Fruit fly (Drosophila melanogaster): ENCODE results near the gene Sfp36F.

The Sfp36F gene

dm6 chr2L:18285620-18286019, 6.7 kb upstream of the Sfp36F start, which contains the start of gene CG31787:
CG31787 (minus strand) TSS chr2L:18285720.
- TF ChIP-seq Mio (GFP tag; optimal IDR thresholded peaks at IDR 0.05) = no peak
- no peak for TF ChIP-seq OdsH (GFP tag; optimal IDR thresholded peaks at IDR 0.05)
- no peak for TF ChIP-seq Rel (GFP tag; optimal IDR thresholded peaks at IDR 0.05)
- TF ChIP-seq Rel (tag; optimal IDR thresholded peaks at IDR 0.05) = no peak
- no peak for TF ChIP-seq woc (GFP tag; optimal IDR thresholded peaks at IDR 0.05)
- TF ChIP-seq sage (GFP tag; optimal IDR thresholded peaks at IDR 0.05) = no peak
- no peak for TF ChIP-seq Vsx2 (GFP tag; optimal IDR thresholded peaks at IDR 0.05; ENCODE audit: partially characterized antibody)
- TF ChIP-seq N (GFP tag; optimal IDR thresholded peaks at IDR 0.05) = no peak
- no peak for TF ChIP-seq fru (GFP tag; optimal IDR thresholded peaks at IDR 0.05)
- TF ChIP-seq usp (GFP tag; optimal IDR thresholded peaks at IDR 0.05) = no peak
- no peak for TF ChIP-seq br (GFP tag; optimal IDR thresholded peaks at IDR 0.05)
- TF ChIP-seq Hr83 (GFP tag; optimal IDR thresholded peaks at IDR 0.05; ENCODE audit: poor library complexity, severe bottlenecking) = no peak
- TF ChIP-seq lola (GFP tag; optimal IDR thresholded peaks at IDR 0.05) = no peak
- no peak for TF ChIP-seq Abd-B (GFP tag; optimal IDR thresholded peaks at IDR 0.05)
- TF ChIP-seq CG32264 (GFP tag; optimal IDR thresholded peaks at IDR 0.05) = no peak
- no peak for TF ChIP-seq Dfd (GFP tag; optimal IDR thresholded peaks at IDR 0.05)
- no peak for TF ChIP-seq psq (GFP tag; optimal IDR thresholded peaks at IDR 0.05)
- no peak for TF ChIP-seq tai (GFP tag; optimal IDR thresholded peaks at IDR 0.05)
- TF ChIP-seq rgr (GFP tag; optimal IDR thresholded peaks at IDR 0.05) = no peak
- no peak for TF ChIP-seq dsf (GFP tag; optimal IDR thresholded peaks at IDR 0.05; ENCODE audit: borderline replicate concordance)

- TF ChIP-seq OdsH (GFP tag; optimal IDR thresholded peaks at IDR 0.05) (no peak), brk (GFP tag; optimal IDR thresholded peaks at IDR 0.05) (no peak), psq (GFP tag; optimal IDR thresholded peaks at IDR 0.05) (no peak), lola (GFP tag; optimal IDR thresholded peaks at IDR 0.05) (no peak), rgr (GFP tag; optimal IDR thresholded peaks at IDR 0.05) (no peak), fru (GFP tag; optimal IDR thresholded peaks at IDR 0.05) (no peak), usp (GFP tag; optimal IDR thresholded peaks at IDR 0.05) (no peak), CG32264 (GFP tag; optimal IDR thresholded peaks at IDR 0.05) (no peak), Hr78 (GFP tag; optimal IDR thresholded peaks at IDR 0.05) (no peak), CrebA (GFP tag; optimal IDR thresholded peaks at IDR 0.05; ENCODE audit: borderline replicate concordance) (no peak), pan (optimal IDR thresholded peaks at IDR 0.05) (no peak), Rel (GFP tag; optimal IDR thresholded peaks at IDR 0.05) (no peak), Rel (tag; optimal IDR thresholded peaks at IDR 0.05) (no peak)
Observed at dm6 chr2L:18287171-18287570, 5.2 kb upstream of the Sfp36F start.

dm6 chr2L:18291362-18291761, 960 bp upstream of the Sfp36F start, which contains the start of gene CG43362:
CG43362 (minus strand) TSS chr2L:18291462.
- TF ChIP-seq pan (optimal IDR thresholded peaks at IDR 0.05) (no peak), N (GFP tag; optimal IDR thresholded peaks at IDR 0.05) (no peak), psq (GFP tag; optimal IDR thresholded peaks at IDR 0.05) (no peak), h (GFP tag; optimal IDR thresholded peaks at IDR 0.05) (no peak), Vsx2 (GFP tag; optimal IDR thresholded peaks at IDR 0.05; ENCODE audit: partially characterized antibody) (no peak), Hr83 (GFP tag; optimal IDR thresholded peaks at IDR 0.05; ENCODE audit: poor library complexity, severe bottlenecking) (no peak), usp (GFP tag; optimal IDR thresholded peaks at IDR 0.05) (no peak), lola (GFP tag; optimal IDR thresholded peaks at IDR 0.05) (no peak), woc (GFP tag; optimal IDR thresholded peaks at IDR 0.05) (no peak), Jra (GFP tag; optimal IDR thresholded peaks at IDR 0.05) (no peak), Hnf4 (GFP tag; optimal IDR thresholded peaks at IDR 0.05) (no peak), Dfd (GFP tag; optimal IDR thresholded peaks at IDR 0.05) (no peak), dsf (GFP tag; optimal IDR thresholded peaks at IDR 0.05; ENCODE audit: borderline replicate concordance) (no peak)

dm6 chr2L:18294421-18294890, 2.1 kb downstream of the Sfp36F start, which contains the start of gene CG5790:
CG5790 (plus strand) TSS chr2L:18294840.
- TF ChIP-seq br (GFP tag; optimal IDR thresholded peaks at IDR 0.05) (no peak), woc (GFP tag; optimal IDR thresholded peaks at IDR 0.05) (no peak), CG32264 (GFP tag; optimal IDR thresholded peaks at IDR 0.05) (no peak), Hr78 (GFP tag; optimal IDR thresholded peaks at IDR 0.05) (no peak), Hnf4 (GFP tag; optimal IDR thresholded peaks at IDR 0.05) (no peak), Myc (optimal IDR thresholded peaks at IDR 0.05) (no peak), sv (GFP tag; optimal IDR thresholded peaks at IDR 0.05) (no peak), fru (GFP tag; optimal IDR thresholded peaks at IDR 0.05) (no peak), Vsx2 (GFP tag; optimal IDR thresholded peaks at IDR 0.05; ENCODE audit: partially characterized antibody) (no peak), Jra (GFP tag; optimal IDR thresholded peaks at IDR 0.05) (no peak), h (GFP tag; optimal IDR thresholded peaks at IDR 0.05) (no peak), CG9705 (GFP tag; optimal IDR thresholded peaks at IDR 0.05) (no peak), psq (GFP tag; optimal IDR thresholded peaks at IDR 0.05) (no peak)

- TF ChIP-seq GATAd (GFP tag; optimal IDR thresholded peaks at IDR 0.05) = no peak
- TF ChIP-seq ey (GFP tag; optimal IDR thresholded peaks at IDR 0.05) = no peak
- TF ChIP-seq Jra (GFP tag; optimal IDR thresholded peaks at IDR 0.05) = no peak
- TF ChIP-seq woc (GFP tag; optimal IDR thresholded peaks at IDR 0.05) = no peak
Observed at dm6 chr2L:18298541-18298940, 6.2 kb downstream of the Sfp36F start.

All from whole organism, wandering third instar larva.